Fruit fly (Drosophila melanogaster): ENCODE data around the gene Hsc70-1.

The Hsc70-1 gene

DNA sequence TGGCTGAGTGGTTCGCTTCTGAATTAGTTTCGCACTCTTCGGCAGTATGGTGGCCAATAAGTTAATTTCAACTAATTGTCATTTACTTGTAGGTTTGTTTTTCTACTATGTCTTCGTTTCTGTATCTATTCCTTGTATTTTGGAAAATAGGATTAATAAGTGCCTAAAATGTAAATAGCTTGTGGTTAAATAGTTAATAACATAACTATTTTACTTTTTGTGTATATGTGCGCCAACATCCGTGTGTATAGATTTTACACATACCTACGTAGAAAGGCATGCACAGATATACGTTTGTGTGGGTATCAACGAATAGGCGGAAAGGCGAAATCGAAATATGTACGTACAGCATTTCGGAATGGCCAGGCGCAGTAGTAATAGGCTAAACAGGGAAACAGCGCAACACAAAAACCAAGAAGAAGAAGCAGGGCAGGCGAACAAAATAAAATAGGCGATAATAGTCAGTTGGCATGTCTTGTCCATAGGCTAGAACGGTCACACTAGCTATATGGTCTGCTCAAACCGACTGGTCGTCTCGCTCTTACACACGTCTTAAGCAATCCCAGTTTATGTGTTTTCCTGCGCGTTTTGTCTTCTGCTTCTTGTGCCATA lies 28.8 kb downstream of the Hsc70-1 start (continued):
- TF ChIP-seq phol (tag; optimal IDR thresholded peaks at IDR 0.05) (peak; percentile 45), CG31388 (GFP tag; optimal IDR thresholded peaks at IDR 0.05) (no peak), CG34422 (GFP tag; IDR thresholded peaks at IDR 0.05) (peak; percentile 44; the same call in 1 of the 3 replicates), D19B (GFP tag; optimal IDR thresholded peaks at IDR 0.05) (no peak), CG10267 (tag; optimal IDR thresholded peaks at IDR 0.05) (no peak), CG15514 (GFP tag; optimal IDR thresholded peaks at IDR 0.05) (peak; percentile 54), CG3065 (GFP tag; optimal IDR thresholded peaks at IDR 0.05) (no peak), twi (tag; optimal IDR thresholded peaks at IDR 0.05) (peak; percentile 18), CG10147 (GFP tag; optimal IDR thresholded peaks at IDR 0.05) (no peak), Sry-δ (GFP tag; optimal IDR thresholded peaks at IDR 0.05) (peak; percentile 11), stwl (tag; optimal IDR thresholded peaks at IDR 0.05) (peak; percentile 49), CG1529 (GFP tag; optimal IDR thresholded peaks at IDR 0.05) (no peak), CG17361 (GFP tag; IDR thresholded peaks at IDR 0.05) (peak; percentile 8; the same call in 1 of the 3 replicates), CG15073 (GFP tag; optimal IDR thresholded peaks at IDR 0.05) (no peak), CG4617 (GFP tag; optimal IDR thresholded peaks at IDR 0.05; ENCODE audit: borderline replicate concordance) (peak; percentile 12), run (tag; optimal IDR thresholded peaks at IDR 0.05) (no peak), CG9817 (tag; optimal IDR thresholded peaks at IDR 0.05) (no peak), CG7745 (tag; optimal IDR thresholded peaks at IDR 0.05) (peak; percentile 2), dm (GFP tag; optimal IDR thresholded peaks at IDR 0.05) (peak; percentile 50), CHES-1-like (GFP tag; optimal IDR thresholded peaks at IDR 0.05) (peak; percentile 13), cg (GFP tag; optimal IDR thresholded peaks at IDR 0.05) (peak; percentile 95), CoRest (tag; optimal IDR thresholded peaks at IDR 0.05) (no peak), pros (GFP tag; optimal IDR thresholded peaks at IDR 0.05) (peak; percentile 2), Elba2 (GFP tag; optimal IDR thresholded peaks at IDR 0.05) (no peak), CG30020 (tag; optimal IDR thresholded peaks at IDR 0.05) (no peak), trem (tag; optimal IDR thresholded peaks at IDR 0.05) (peak; percentile 98), CG17359 (tag; optimal IDR thresholded peaks at IDR 0.05) (no peak), CG8388 (GFP tag; optimal IDR thresholded peaks at IDR 0.05) (no peak), CG2116 (GFP tag; optimal IDR thresholded peaks at IDR 0.05) (no peak), Side (GFP tag; optimal IDR thresholded peaks at IDR 0.05) (no peak), CG3281 (GFP tag; optimal IDR thresholded peaks at IDR 0.05) (no peak), pnt (GFP tag; optimal IDR thresholded peaks at IDR 0.05) (no peak), Lhr (GFP tag; optimal IDR thresholded peaks at IDR 0.05) (peak; percentile 2), pan (optimal IDR thresholded peaks at IDR 0.05) (no peak), pan (GFP tag; optimal IDR thresholded peaks at IDR 0.05 in 1 of 2, IDR thresholded peaks at IDR 0.05 in 1 of 2) (no peak), CG9609 (GFP tag; optimal IDR thresholded peaks at IDR 0.05) (no peak), CG17829 (tag; optimal IDR thresholded peaks at IDR 0.05) (peak; percentile 13), dan (GFP tag; IDR thresholded peaks at IDR 0.05) (no peak), gt (GFP tag; IDR thresholded peaks at IDR 0.05) (no peak), MTF-1 (GFP tag; optimal IDR thresholded peaks at IDR 0.05; ENCODE audit: borderline replicate concordance) (no peak), tio (GFP tag; optimal IDR thresholded peaks at IDR 0.05) (no peak), CG14710 (tag; optimal IDR thresholded peaks at IDR 0.05) (peak; percentile 10), CG12299 (tag; optimal IDR thresholded peaks at IDR 0.05) (no peak), Antp (GFP tag; optimal IDR thresholded peaks at IDR 0.05) (no peak), Scr (GFP tag; IDR thresholded peaks at IDR 0.05; ENCODE audit: partially characterized antibody) (peak; percentile 19; the same call in 1 of the 2 replicates), CG15479 (GFP tag; optimal IDR thresholded peaks at IDR 0.05) (peak; percentile 51), pzg (GFP tag; optimal IDR thresholded peaks at IDR 0.05) (peak; percentile 81), CG12769 (tag; optimal IDR thresholded peaks at IDR 0.05) (peak; percentile 59), CG18764 (GFP tag; optimal IDR thresholded peaks at IDR 0.05) (no peak), Optix (GFP tag; IDR thresholded peaks at IDR 0.05) (no peak)

All from whole organism, embryonic.